Worm (Caenorhabditis elegans) whole organism, young adult: ENCODE data around the gene F10E9.12.

Experiments
- B0336.3 ChIP-seq: fragments of 200-800 bp; sonication (Bioruptor generic); IDR thresholded peaks from 2 replicates; pipeline ENCODE4 v1.3.6; 2022; ENCODE audit warnings: missing genetic modification characterization, missing compliant biosample characterization
- F37B4.10 ChIP-seq: fragments of 200-800 bp; sonication (Bioruptor generic); IDR thresholded peaks from 2 replicates; pipeline ENCODE4 v1.3.6; 2022; ENCODE audit warnings: missing genetic modification characterization, missing compliant biosample characterization
- F55B11.4 ChIP-seq: sonication (generic microtip); optimal IDR thresholded peaks from 2 replicates; lab custom pipeline; 2016; ENCODE audit warnings: missing compliant biosample characterization, missing genetic modification characterization, borderline replicate concordance; ENCODE audit not compliant: insufficient read depth
- Y53F4B.3 ChIP-seq: fragments of 200-800 bp; sonication (Bioruptor generic); IDR thresholded peaks from 2 replicates; pipeline ENCODE4 v1.3.6; 2022; ENCODE audit warnings: missing genetic modification reagents, missing genetic modification characterization, missing compliant biosample characterization
- Y53G8AR.9 ChIP-seq: fragments of 200-800 bp; sonication (Bioruptor generic); conservative IDR thresholded peaks from 2 replicates; pipeline ENCODE4 v1.3.6; 2022; ENCODE audit warnings: missing genetic modification reagents, missing genetic modification characterization, missing compliant biosample characterization
- akir-1 ChIP-seq: fragments of 200-800 bp; sonication (Bioruptor generic); optimal IDR thresholded peaks from 2 replicates; lab custom pipeline; 2018; ENCODE audit warnings: mild to moderate bottlenecking, missing genetic modification characterization, moderate library complexity, missing compliant biosample characterization
- aptf-3 ChIP-seq: fragments of 200-800 bp; sonication (Bioruptor generic); IDR thresholded peaks from 2 replicates; pipeline ENCODE4 v1.3.6; 2022; ENCODE audit warnings: missing genetic modification characterization, missing compliant biosample characterization
- attf-5 ChIP-seq: fragments of 200-800 bp; sonication (Bioruptor generic); optimal IDR thresholded peaks from 2 replicates; lab custom pipeline; 2018; ENCODE audit warnings: mild to moderate bottlenecking, missing genetic modification characterization, missing compliant biosample characterization
- ceh-27 ChIP-seq: fragments of 200-800 bp; sonication (Bioruptor generic); optimal IDR thresholded peaks from 2 replicates; lab custom pipeline; 2018; ENCODE audit warnings: mild to moderate bottlenecking, missing genetic modification characterization, moderate library complexity, missing compliant biosample characterization
- ceh-40 ChIP-seq: fragments of 200-800 bp; sonication (Bioruptor generic); IDR thresholded peaks from 2 replicates; pipeline ENCODE4 v1.3.6; 2022; ENCODE audit warnings: missing genetic modification characterization, missing compliant biosample characterization
- egrh-3 ChIP-seq: fragments of 200-800 bp; sonication (Bioruptor generic); IDR thresholded peaks from 2 replicates; pipeline ENCODE4 v1.3.6; 2022; ENCODE audit warnings: missing genetic modification reagents, missing genetic modification characterization, missing compliant biosample characterization
- ekl-4 ChIP-seq: fragments of 200-800 bp; sonication (Bioruptor generic); IDR thresholded peaks from 2 replicates; pipeline ENCODE4 v1.3.6; 2022; ENCODE audit warnings: missing genetic modification reagents, missing genetic modification characterization, missing compliant biosample characterization
- ets-4 ChIP-seq: fragments of 200-800 bp; sonication (Bioruptor generic); optimal IDR thresholded peaks from 2 replicates; lab custom pipeline; 2018; ENCODE audit warnings: mild to moderate bottlenecking, missing genetic modification characterization, missing compliant biosample characterization
- him-1 ChIP-seq: sonication (generic microtip); optimal IDR thresholded peaks from 2 replicates; lab custom pipeline; 2016; ENCODE audit warnings: missing genotype, missing genetic modification reagents, missing genetic modification characterization, missing compliant biosample characterization
- hlh-12 ChIP-seq: sonication (generic microtip); optimal IDR thresholded peaks from 2 replicates; lab custom pipeline; 2016; ENCODE audit warnings: missing genetic modification characterization, missing compliant biosample characterization
- hrde-1 ChIP-seq: sonication (generic microtip); optimal IDR thresholded peaks from 2 replicates; lab custom pipeline; 2016; ENCODE audit warnings: missing genetic modification characterization, mild to moderate bottlenecking, missing compliant biosample characterization, moderate library complexity, missing genotype, missing genetic modification reagents, borderline replicate concordance
- hsf-1 ChIP-seq: fragments of 200-800 bp; sonication (Bioruptor generic); IDR thresholded peaks from 2 replicates; pipeline ENCODE4 v1.3.6; 2022; ENCODE audit warnings: missing genetic modification reagents, missing genetic modification characterization, missing compliant biosample characterization
- let-607 ChIP-seq, 2 experiments: fragments of 200-800 bp in 1 of 2; sonication (Bioruptor generic) in 1 of 2; sonication (generic microtip) in 1 of 2; optimal IDR thresholded peaks; 2 replicates each; lab custom pipeline; 2016 to 2018; ENCODE audit warnings: mild to moderate bottlenecking in 2 of 2, missing compliant biosample characterization in 2 of 2, missing genetic modification characterization in 2 of 2, moderate library complexity in 2 of 2, missing genotype in 1 of 2
- lin-35 ChIP-seq, 3 experiments: fragments of 150-350 bp in 2 of 3; sonication (generic microtip) in 1 of 3; optimal IDR thresholded peaks; 2 replicates each; lab custom pipeline; 2014 to 2018; ENCODE audit warnings: missing biosample characterization in 3 of 3, missing genetic modification characterization in 3 of 3, missing genetic modification reagents in 3 of 3
- lin-40 ChIP-seq: sonication (generic microtip); optimal IDR thresholded peaks from 2 replicates; lab custom pipeline; 2016; ENCODE audit warnings: missing genetic modification characterization, mild to moderate bottlenecking, missing compliant biosample characterization, missing genotype, missing genetic modification reagents
- lin-54 ChIP-seq: fragments of 200-800 bp; sonication (Bioruptor generic); optimal IDR thresholded peaks from 2 replicates; lab custom pipeline; 2018; ENCODE audit warnings: mild to moderate bottlenecking, missing genetic modification characterization, missing compliant biosample characterization
- madf-10 ChIP-seq: sonication (generic microtip); optimal IDR thresholded peaks from 2 replicates; lab custom pipeline; 2016; ENCODE audit warnings: mild to moderate bottlenecking, missing genetic modification characterization, missing compliant biosample characterization
- madf-8 ChIP-seq: fragments of 200-800 bp; sonication (Bioruptor generic); conservative IDR thresholded peaks from 2 replicates; pipeline ENCODE4 v1.3.6; 2022; ENCODE audit warnings: missing genetic modification reagents, missing genetic modification characterization, missing compliant biosample characterization
- mel-28 ChIP-seq: sonication (generic microtip); optimal IDR thresholded peaks from 2 replicates; lab custom pipeline; 2016; ENCODE audit warnings: borderline replicate concordance, mild to moderate bottlenecking, missing genetic modification characterization, missing compliant biosample characterization
- mes-4 ChIP-seq: sonication (generic microtip); optimal IDR thresholded peaks from 2 replicates; lab custom pipeline; 2016; ENCODE audit warnings: missing genotype, missing genetic modification characterization, missing compliant biosample characterization
- mxl-1 ChIP-seq: sonication (generic microtip); optimal IDR thresholded peaks from 2 replicates; lab custom pipeline; 2016; ENCODE audit warnings: missing genetic modification characterization, missing compliant biosample characterization
- nfya-1 ChIP-seq: sonication (generic microtip); optimal IDR thresholded peaks from 2 replicates; lab custom pipeline; 2017; ENCODE audit warnings: antibody characterized with exemption, missing compliant biosample characterization, missing genetic modification characterization, borderline replicate concordance; ENCODE audit not compliant: insufficient read depth
- nfya-2 ChIP-seq: fragments of 200-800 bp; sonication (Bioruptor generic); IDR thresholded peaks from 2 replicates; pipeline ENCODE4 v1.3.6; 2022; ENCODE audit warnings: missing genetic modification reagents, missing genetic modification characterization, missing compliant biosample characterization
- nhr-120 ChIP-seq: fragments of 200-800 bp; sonication (Bioruptor generic); IDR thresholded peaks from 2 replicates; pipeline ENCODE4 v1.3.6; 2022; ENCODE audit warnings: missing genetic modification characterization, missing compliant biosample characterization
- nhr-80 ChIP-seq: sonication (generic microtip); optimal IDR thresholded peaks from 2 replicates; lab custom pipeline; 2016; ENCODE audit warnings: missing genetic modification characterization, missing compliant biosample characterization
- nhr-90 ChIP-seq: sonication (generic microtip); optimal IDR thresholded peaks from 2 replicates; lab custom pipeline; 2016; ENCODE audit warnings: missing genotype, mild to moderate bottlenecking, missing genetic modification characterization, missing compliant biosample characterization
- rec-8 ChIP-seq, 2 experiments: sonication (generic microtip); optimal IDR thresholded peaks; 2 replicates each; lab custom pipeline; 2016; ENCODE audit warnings: mild to moderate bottlenecking in 2 of 2, missing genetic modification characterization in 2 of 2, missing genetic modification reagents in 2 of 2, missing genotype in 2 of 2, missing biosample characterization in 1 of 2, missing compliant biosample characterization in 1 of 2, moderate library complexity in 1 of 2
- snpc-1.1 ChIP-seq: sonication (generic microtip); optimal IDR thresholded peaks from 2 replicates; lab custom pipeline; 2017; ENCODE audit warnings: missing genetic modification characterization, mild to moderate bottlenecking, missing compliant biosample characterization, antibody characterized with exemption, moderate library complexity, missing genotype, missing genetic modification reagents; ENCODE audit not compliant: insufficient read depth
- somi-1 ChIP-seq: fragments of 200-800 bp; sonication (Bioruptor generic); optimal IDR thresholded peaks from 2 replicates; lab custom pipeline; 2018; ENCODE audit warnings: mild to moderate bottlenecking, missing genetic modification characterization, missing compliant biosample characterization
- tbx-9 ChIP-seq: sonication (generic microtip); optimal IDR thresholded peaks from 2 replicates; lab custom pipeline; 2016; ENCODE audit warnings: borderline replicate concordance, missing genetic modification characterization, inconsistent platforms, missing compliant biosample characterization
- unc-62 ChIP-seq: fragments of 150-350 bp; optimal IDR thresholded peaks from 2 replicates; lab custom pipeline; 2014; ENCODE audit warnings: missing biosample characterization, missing genetic modification reagents, missing genetic modification characterization
- zfh-2 ChIP-seq: fragments of 200-800 bp; sonication (Bioruptor generic); conservative IDR thresholded peaks from 2 replicates; pipeline ENCODE4 v1.3.6; 2022; ENCODE audit warnings: missing genetic modification reagents, missing genetic modification characterization, missing compliant biosample characterization
- ztf-22 ChIP-seq: fragments of 200-800 bp; sonication (Bioruptor generic); optimal IDR thresholded peaks from 2 replicates; lab custom pipeline; 2018; ENCODE audit warnings: mild to moderate bottlenecking, missing genetic modification characterization, moderate library complexity, missing compliant biosample characterization
- ztf-25 ChIP-seq: fragments of 200-800 bp; sonication (Bioruptor generic); IDR thresholded peaks from 2 replicates; pipeline ENCODE4 v1.3.6; 2022; ENCODE audit warnings: missing genetic modification reagents, missing genetic modification characterization, missing compliant biosample characterization
- ztf-28 ChIP-seq: fragments of 200-800 bp; sonication (Bioruptor generic); IDR thresholded peaks from 2 replicates; pipeline ENCODE4 v1.3.6; 2022; ENCODE audit warnings: missing genetic modification reagents, missing genetic modification characterization, missing compliant biosample characterization

F10E9.12 gene

DNA sequence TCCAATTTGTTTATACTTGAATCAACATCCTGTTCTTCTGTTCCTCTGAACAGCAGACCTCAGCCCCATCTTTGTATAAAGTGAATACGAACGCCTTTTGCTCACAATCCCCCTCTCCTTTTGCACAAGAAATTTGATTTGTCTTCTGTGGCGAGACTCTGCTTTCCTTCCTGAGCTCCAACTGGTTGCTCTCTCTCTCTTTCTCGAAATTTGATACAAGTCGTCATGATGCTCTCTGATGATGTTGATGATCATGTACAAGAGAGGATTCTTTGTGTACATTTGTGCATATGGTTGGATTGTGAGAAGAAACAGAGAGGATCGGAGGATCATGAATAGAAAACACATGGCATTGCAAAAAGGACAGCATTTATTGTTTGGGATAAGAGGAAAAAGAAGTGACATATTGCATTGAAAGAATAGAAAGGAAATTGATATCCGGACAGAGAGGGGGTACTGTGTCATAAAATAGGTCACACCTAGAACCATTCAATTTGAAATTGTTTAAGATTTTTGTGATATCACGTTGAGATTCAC lies 23.4 kb upstream of the F10E9.12 start:
- TF ChIP-seq aptf-3 (GFP tag; lab: Robert Waterston, UW): no peak
- TF ChIP-seq somi-1 (GFP tag; lab: Kevin White, UChicago): no peak
- no peak for TF ChIP-seq ets-4 (GFP tag; lab: Kevin White, UChicago)
- no peak for TF ChIP-seq snpc-1.1 (tag; lab: Kevin White, UChicago)
- TF ChIP-seq hlh-12 (tag; lab: Kevin White, UChicago): no peak
- TF ChIP-seq attf-5 (GFP tag; lab: Kevin White, UChicago): no peak
- no peak for TF ChIP-seq tbx-9 (tag; lab: Kevin White, UChicago)
- no peak for TF ChIP-seq ceh-27 (GFP tag; lab: Kevin White, UChicago)
- TF ChIP-seq akir-1 (GFP tag; lab: Kevin White, UChicago): no peak
- no peak for TF ChIP-seq mel-28

DNA sequence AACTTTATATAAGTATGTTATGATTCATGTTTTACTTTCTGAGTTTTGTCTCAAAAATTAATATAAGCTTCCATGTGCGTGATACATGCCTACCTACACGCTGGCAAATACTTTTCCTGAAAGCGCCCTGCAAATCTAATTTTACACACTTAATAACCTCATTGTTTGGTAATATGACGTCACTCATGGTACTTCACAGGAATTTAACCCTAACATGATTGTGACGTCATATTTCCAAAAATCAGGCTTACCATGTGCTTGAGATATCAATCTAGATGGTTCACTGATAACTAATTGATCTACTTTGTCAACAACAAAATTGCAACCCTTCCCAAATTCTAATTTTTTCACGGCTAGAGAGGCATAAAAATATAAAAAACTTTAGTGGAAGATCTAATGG lies 20.9 kb upstream of the F10E9.12 start:
- TF ChIP-seq him-1 (tag; lab: Kevin White, UChicago): no peak
- no peak for TF ChIP-seq mxl-1
- TF ChIP-seq ceh-40 (GFP tag; lab: Robert Waterston, UW): no peak
- TF ChIP-seq ztf-28: no peak
- no peak for TF ChIP-seq ztf-25 (GFP tag; lab: Robert Waterston, UW)
- no peak for TF ChIP-seq ztf-22 (GFP tag; lab: Kevin White, UChicago)
- no peak for TF ChIP-seq zfh-2 (GFP tag; lab: Robert Waterston, UW)
- no peak for TF ChIP-seq madf-8
- no peak for TF ChIP-seq nfya-2 (GFP tag; lab: Robert Waterston, UW)
- no peak for TF ChIP-seq lin-54 (GFP tag; lab: Kevin White, UChicago)
- TF ChIP-seq, all 124 proteins: peak for 0

DNA sequence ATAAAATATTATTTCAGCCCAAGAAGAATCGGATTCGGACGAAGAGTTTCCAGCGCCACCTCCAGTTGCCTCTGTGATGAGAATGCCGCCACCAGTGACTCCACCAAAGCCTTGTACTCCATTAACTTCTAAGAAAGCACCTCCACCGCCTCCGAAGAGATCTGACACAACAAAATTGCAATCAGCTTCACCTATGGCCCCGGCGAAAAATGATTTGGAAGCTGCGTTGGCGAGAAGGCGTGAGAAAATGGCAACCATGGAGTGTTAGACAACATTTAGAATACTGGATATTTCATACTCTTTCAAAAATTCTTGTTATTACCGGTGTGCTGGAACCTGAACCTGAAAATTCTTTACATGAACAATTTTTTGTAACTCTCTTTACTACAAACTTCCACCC lies 19.0 kb upstream of the F10E9.12 start:
- no peak for TF ChIP-seq hrde-1 (tag; lab: Kevin White, UChicago)
- no peak for TF ChIP-seq lin-40 (tag; lab: Kevin White, UChicago)
- TF ChIP-seq nhr-120: no peak
- no peak for TF ChIP-seq him-1 (tag; lab: Kevin White, UChicago)
- 0 out of 2 replicates have a peak, but pooled peaks have one; percentile 10 for TF ChIP-seq hsf-1
- no peak for TF ChIP-seq snpc-1.1 (tag; lab: Kevin White, UChicago)

ce11 chrIII:8305816-8306215 lies 18.5 kb upstream of the F10E9.12 start:
- no peak for TF ChIP-seq B0336.3 (GFP tag; lab: Robert Waterston, UW)
- no peak for TF ChIP-seq rec-8 (tag; optimal IDR thresholded peaks at IDR 0.05; lab: Kevin White, UChicago)
- no peak for TF ChIP-seq mes-4 (tag; lab: Kevin White, UChicago)
- no peak for TF ChIP-seq tbx-9 (tag; lab: Kevin White, UChicago)
- TF ChIP-seq let-607 (tag; optimal IDR thresholded peaks at IDR 0.05; lab: Kevin White, UChicago): no peak
- no peak for TF ChIP-seq lin-35 (GFP tag; optimal IDR thresholded peaks at IDR 0.05; lab: Kevin White, UChicago)
- no peak for TF ChIP-seq nhr-80 (tag; lab: Kevin White, UChicago)
- no peak for TF ChIP-seq F37B4.10 (GFP tag; lab: Robert Waterston, UW)

DNA sequence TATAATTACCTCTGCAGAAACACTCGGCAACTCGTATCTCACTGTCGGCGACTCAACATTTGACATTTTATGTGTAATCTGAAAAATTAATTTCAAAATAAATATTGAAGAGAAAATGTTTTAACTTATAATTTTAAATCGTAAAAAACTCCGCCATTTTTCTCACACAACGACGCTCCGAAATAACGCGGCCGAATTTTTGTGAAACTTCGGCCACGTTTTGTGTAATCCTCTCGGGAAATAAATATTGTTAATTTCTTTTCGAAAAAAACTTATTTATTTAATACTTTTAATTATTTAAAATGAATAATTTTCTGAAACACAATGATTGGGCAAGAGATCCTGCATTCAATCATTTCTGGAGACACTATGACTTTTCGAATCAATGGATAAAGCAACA lies 17.0 kb upstream of the F10E9.12 start, which contains the start of the genes F10E9.7 and F10E9.5:
Gene F10E9.7 (minus strand): TSS at position 86 of the 400 bp plus-strand sequence.
Gene F10E9.5 (plus strand): TSS at position 237 of the 400 bp plus-strand sequence.
- TF ChIP-seq ztf-25 (GFP tag; lab: Robert Waterston, UW): peak; percentile 88
- TF ChIP-seq nhr-80 (tag; lab: Kevin White, UChicago): peak; percentile 17
- 0 out of 2 replicates have a peak, but pooled peaks have one; percentile 40 for TF ChIP-seq Y53G8AR.9 (GFP tag; lab: Robert Waterston, UW)
- TF ChIP-seq nhr-90 (tag; lab: Kevin White, UChicago): no peak
- TF ChIP-seq ztf-28: peak; percentile 89
- no peak for TF ChIP-seq nfya-1 (tag; lab: Kevin White, UChicago)
- no peak for TF ChIP-seq Y53F4B.3 (GFP tag; lab: Robert Waterston, UW)
- TF ChIP-seq madf-10 (tag; lab: Kevin White, UChicago): peak; percentile 83
- no peak for TF ChIP-seq unc-62 (GFP tag; lab: Kevin White, UChicago)
- 0 out of 2 replicates have a peak, but pooled peaks have one; percentile 48 for TF ChIP-seq hsf-1
- no peak; the same call in 1 of the 2 replicates for TF ChIP-seq ekl-4 (GFP tag; lab: Robert Waterston, UW)
- no peak for TF ChIP-seq egrh-3 (GFP tag; lab: Robert Waterston, UW)
- no peak for TF ChIP-seq F55B11.4 (tag; lab: Kevin White, UChicago)
- no peak for TF ChIP-seq akir-1 (GFP tag; lab: Kevin White, UChicago)
